Fruit fly (Drosophila melanogaster) whole organism, embryonic: ENCODE results near the gene Spn27A.

Experiments used
- Adf1 ChIP-seq: fragments of 200-800 bp; sonication (Bioruptor generic); IDR thresholded peaks from 2 replicates; pipeline ENCODE4 v1.3.6; 2022; ENCODE audit warnings: missing biosample characterization, missing genetic modification characterization
- Atf6 ChIP-seq: fragments of 200-800 bp; sonication (Bioruptor generic); IDR thresholded peaks from 2 replicates; pipeline ENCODE4 v1.3.6; 2022; ENCODE audit warnings: missing biosample characterization, missing genetic modification characterization
- B-H2 ChIP-seq: fragments of 200-800 bp; sonication (Bioruptor generic); optimal IDR thresholded peaks from 2 replicates; lab custom pipeline; 2018; ENCODE audit warnings: missing biosample characterization, mild to moderate bottlenecking, missing genetic modification characterization
- CG10321 ChIP-seq: fragments of 200-800 bp; sonication (Bioruptor generic); IDR thresholded peaks from 2 replicates; pipeline ENCODE4 v1.3.6; 2022; ENCODE audit warnings: missing biosample characterization, missing genetic modification characterization
- CG10565 ChIP-seq: fragments of 200-800 bp; sonication (Bioruptor generic); optimal IDR thresholded peaks from 3 replicates; lab custom pipeline; 2016; ENCODE audit warnings: missing biosample characterization, mild to moderate bottlenecking, missing genetic modification characterization
- CG10654 ChIP-seq: fragments of 200-800 bp; sonication (Bioruptor generic); optimal IDR thresholded peaks from 2 replicates; lab custom pipeline; 2016; ENCODE audit warnings: missing biosample characterization, missing genetic modification characterization
- CG11560 ChIP-seq: fragments of 200-800 bp; sonication (Bioruptor generic); IDR thresholded peaks from 3 replicates; pipeline ENCODE4 v1.3.6; 2022; ENCODE audit warnings: missing biosample characterization, missing genetic modification characterization
- CG12236 ChIP-seq: fragments of 200-800 bp; sonication (Bioruptor generic); optimal IDR thresholded peaks from 2 replicates; lab custom pipeline; 2016; ENCODE audit warnings: missing biosample characterization, missing genetic modification characterization
- CG12659 ChIP-seq: fragments of 200-800 bp; sonication (Bioruptor generic); optimal IDR thresholded peaks from 3 replicates; lab custom pipeline; 2017; ENCODE audit warnings: mild to moderate bottlenecking, missing biosample characterization, missing genetic modification reagents, missing genetic modification characterization
- CG13894 ChIP-seq: fragments of 200-800 bp; sonication (Bioruptor generic); optimal IDR thresholded peaks from 3 replicates; lab custom pipeline; 2018; ENCODE audit warnings: missing biosample characterization, mild to moderate bottlenecking, missing genetic modification characterization, moderate library complexity
- CG15073 ChIP-seq: fragments of 200-800 bp; sonication (Bioruptor generic); optimal IDR thresholded peaks from 2 replicates; lab custom pipeline; 2016; ENCODE audit warnings: missing biosample characterization, missing genetic modification characterization
- CG15269 ChIP-seq: fragments of 200-800 bp; sonication (Bioruptor generic); optimal IDR thresholded peaks from 2 replicates; lab custom pipeline; 2018; ENCODE audit warnings: missing biosample characterization, mild to moderate bottlenecking, missing genetic modification characterization, moderate library complexity
- CG1647 ChIP-seq: fragments of 200-800 bp; sonication (Bioruptor generic); optimal IDR thresholded peaks from 3 replicates; lab custom pipeline; 2016; ENCODE audit warnings: missing biosample characterization, missing genetic modification characterization
- CG16863 ChIP-seq: fragments of 200-800 bp; sonication (Bioruptor generic); optimal IDR thresholded peaks from 3 replicates; lab custom pipeline; 2016; ENCODE audit warnings: missing biosample characterization, missing genetic modification characterization
- CG31388 ChIP-seq: fragments of 200-800 bp; sonication (Bioruptor generic); optimal IDR thresholded peaks from 2 replicates; lab custom pipeline; 2016; ENCODE audit warnings: missing biosample characterization, missing genetic modification characterization
- CG3407 ChIP-seq: fragments of 200-800 bp; sonication (Bioruptor generic); optimal IDR thresholded peaks from 2 replicates; lab custom pipeline; 2018; ENCODE audit warnings: missing biosample characterization, mild to moderate bottlenecking, missing genetic modification characterization
- CG5953 ChIP-seq: fragments of 200-800 bp; sonication (Bioruptor generic); IDR thresholded peaks from 2 replicates; pipeline ENCODE4 v1.3.6; 2022; ENCODE audit warnings: missing biosample characterization, missing genetic modification characterization
- CG6689 ChIP-seq: fragments of 200-800 bp; sonication (Bioruptor generic); IDR thresholded peaks from 2 replicates; pipeline ENCODE4 v1.3.6; 2022; ENCODE audit warnings: missing biosample characterization, missing genetic modification characterization
- CG7271 ChIP-seq: fragments of 200-800 bp; sonication (Bioruptor generic); optimal IDR thresholded peaks from 2 replicates; lab custom pipeline; 2018; ENCODE audit warnings: missing biosample characterization, mild to moderate bottlenecking, missing genetic modification characterization, moderate library complexity
- CG7357 ChIP-seq: fragments of 200-800 bp; sonication (Bioruptor generic); IDR thresholded peaks from 3 replicates; pipeline ENCODE4 v1.3.6; 2022; ENCODE audit warnings: missing biosample characterization, missing genetic modification characterization
- CG8281 ChIP-seq: fragments of 200-800 bp; sonication (Bioruptor generic); optimal IDR thresholded peaks from 2 replicates; lab custom pipeline; 2018; ENCODE audit warnings: missing biosample characterization, mild to moderate bottlenecking, missing genetic modification characterization, moderate library complexity
- CG9817 ChIP-seq: fragments of 200-800 bp; sonication (Bioruptor generic); optimal IDR thresholded peaks from 2 replicates; lab custom pipeline; 2018; ENCODE audit warnings: missing biosample characterization, mild to moderate bottlenecking, missing genetic modification characterization, moderate library complexity
- CG9876 ChIP-seq: fragments of 200-800 bp; sonication (Bioruptor generic); optimal IDR thresholded peaks from 2 replicates; lab custom pipeline; 2016; ENCODE audit warnings: missing biosample characterization, missing genetic modification characterization
- Dbx ChIP-seq: fragments of 200-800 bp; sonication (Bioruptor generic); IDR thresholded peaks from 3 replicates; pipeline ENCODE4 v1.3.6; 2022; ENCODE audit warnings: missing biosample characterization, missing genetic modification characterization
- Dp ChIP-seq: fragments of 200-800 bp; sonication (Bioruptor generic); optimal IDR thresholded peaks from 2 replicates; lab custom pipeline; 2018; ENCODE audit warnings: missing biosample characterization, mild to moderate bottlenecking, missing genetic modification characterization, moderate library complexity
- E2f2 ChIP-seq: fragments of 200-800 bp; sonication (Bioruptor generic); IDR thresholded peaks from 2 replicates; pipeline ENCODE4 v1.3.6; 2022; ENCODE audit warnings: missing biosample characterization, missing genetic modification characterization
- Eip74EF ChIP-seq, 2 experiments: fragments of 200-800 bp in 1 of 2; fragments of >200 bp in 1 of 2; sonication (Bioruptor generic) in 1 of 2; optimal IDR thresholded peaks; 2 replicates each; lab custom pipeline; 2017 to 2019; ENCODE audit warnings: missing biosample characterization in 2 of 2, missing genetic modification characterization in 2 of 2, mild to moderate bottlenecking in 1 of 2, moderate library complexity in 1 of 2
- Mes4 ChIP-seq: fragments of 200-800 bp; sonication (Bioruptor generic); optimal IDR thresholded peaks from 2 replicates; lab custom pipeline; 2016; ENCODE audit warnings: missing biosample characterization, missing genetic modification characterization
- NfI ChIP-seq: fragments of 200-800 bp; sonication (Bioruptor generic); optimal IDR thresholded peaks from 3 replicates; lab custom pipeline; 2018; ENCODE audit warnings: missing biosample characterization, mild to moderate bottlenecking, missing genetic modification characterization, moderate library complexity
- corto ChIP-seq: fragments of 200-800 bp; sonication (Bioruptor generic); optimal IDR thresholded peaks from 2 replicates; lab custom pipeline; 2016; ENCODE audit warnings: missing biosample characterization, mild to moderate bottlenecking, missing genetic modification characterization, moderate library complexity
- cwo ChIP-seq: fragments of 200-800 bp; sonication (Bioruptor generic); optimal IDR thresholded peaks from 3 replicates; lab custom pipeline; 2017; ENCODE audit warnings: missing biosample characterization, missing genetic modification characterization, mild to moderate bottlenecking, moderate library complexity, missing genetic modification reagents
- grn ChIP-seq: fragments of 200-800 bp; sonication (Bioruptor generic); optimal IDR thresholded peaks from 3 replicates; lab custom pipeline; 2017; ENCODE audit warnings: missing biosample characterization, missing genetic modification characterization
- mld ChIP-seq: fragments of 200-800 bp; sonication (Bioruptor generic); IDR thresholded peaks from 3 replicates; pipeline ENCODE4 v1.3.6; 2022; ENCODE audit warnings: missing biosample characterization, missing genetic modification characterization; ENCODE audit not compliant: partially characterized antibody
- oc ChIP-seq: fragments of 200-800 bp; sonication (Bioruptor generic); optimal IDR thresholded peaks from 2 replicates; lab custom pipeline; 2018; ENCODE audit warnings: missing biosample characterization, mild to moderate bottlenecking, missing genetic modification characterization, moderate library complexity
- p53 ChIP-seq: fragments of 200-800 bp; sonication (Bioruptor generic); optimal IDR thresholded peaks from 2 replicates; lab custom pipeline; 2016; ENCODE audit warnings: missing biosample characterization, missing genetic modification characterization
- phol ChIP-seq: fragments of 200-800 bp; sonication (Bioruptor generic); optimal IDR thresholded peaks from 3 replicates; lab custom pipeline; 2018; ENCODE audit warnings: missing biosample characterization, mild to moderate bottlenecking, missing genetic modification characterization, moderate library complexity
- sna ChIP-seq: fragments of 200-800 bp; sonication (Bioruptor generic); IDR thresholded peaks from 2 replicates; pipeline ENCODE4 v1.3.6; 2022; ENCODE audit warnings: missing biosample characterization, missing genetic modification characterization; ENCODE audit not compliant: partially characterized antibody
- stc ChIP-seq: fragments of 200-800 bp; sonication (Bioruptor generic); IDR thresholded peaks from 2 replicates; pipeline ENCODE4 v1.3.6; 2022; ENCODE audit warnings: missing biosample characterization, missing genetic modification characterization
- tll ChIP-seq, 2 experiments: fragments of 200-800 bp in 1 of 2; fragments of >200 bp in 1 of 2; sonication (Bioruptor generic) in 1 of 2; optimal IDR thresholded peaks; 2 replicates each; lab custom pipeline; 2017 to 2019; ENCODE audit warnings: missing biosample characterization in 2 of 2, missing genetic modification characterization in 2 of 2, mild to moderate bottlenecking in 1 of 2, moderate library complexity in 1 of 2
- z ChIP-seq: fragments of 200-800 bp; sonication (Bioruptor generic); IDR thresholded peaks from 3 replicates; pipeline ENCODE4 v1.3.6; 2022; ENCODE audit warnings: missing biosample characterization, missing genetic modification characterization
- zf30C ChIP-seq: fragments of 200-800 bp; sonication (Bioruptor generic); optimal IDR thresholded peaks from 3 replicates; lab custom pipeline; 2018; ENCODE audit warnings: missing biosample characterization, mild to moderate bottlenecking, missing genetic modification characterization

Spn27A gene

DNA sequence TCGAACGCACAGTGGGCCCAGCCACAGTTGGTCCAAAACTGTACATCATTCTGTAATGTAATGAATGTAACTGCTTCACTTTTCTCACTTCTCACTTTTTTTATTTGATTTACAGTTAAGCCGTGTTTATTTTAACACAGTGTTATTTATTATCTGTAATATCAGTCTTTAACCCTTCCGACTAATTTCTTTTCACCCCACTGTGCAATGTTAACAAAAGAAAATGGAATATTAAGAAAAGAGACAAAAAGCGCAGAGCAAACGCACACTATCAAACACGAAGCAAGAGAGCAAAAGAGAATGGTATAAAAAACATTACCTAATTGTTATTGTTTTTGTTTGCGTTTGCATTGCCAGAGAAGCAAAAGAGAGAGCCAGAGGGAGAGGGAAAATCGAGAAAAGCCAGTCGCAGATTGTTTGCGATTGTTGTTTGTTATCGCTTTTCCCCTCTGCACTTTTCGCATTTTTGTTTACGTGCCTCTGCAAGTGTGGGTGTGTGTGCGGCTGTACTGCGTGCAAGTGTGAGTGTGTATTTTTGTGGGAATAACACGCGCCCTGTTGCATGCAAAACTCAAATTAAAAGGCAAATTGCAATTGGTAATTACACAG is 25.9 kb downstream of the Spn27A start (continued):
- TF ChIP-seq CG12236 (peak; percentile 98), CG6689 (peak; percentile 98), Adf1 (peak; percentile 82), Atf6 (GFP tag; lab: Robert Waterston, UW) (peak; percentile 98), E2f2 (GFP tag; lab: Robert Waterston, UW) (peak; percentile 87), tll (GFP tag; optimal IDR thresholded peaks at IDR 0.05; lab: Kevin White, UChicago) (peak in 1 of 2 experiments; percentile 90), zf30C (GFP tag; lab: Kevin White, UChicago) (no peak), CG7271 (tag; lab: Kevin White, UChicago) (peak; percentile 93), CG15269 (tag; lab: Kevin White, UChicago) (peak; percentile 99), stc (GFP tag; lab: Robert Waterston, UW) (peak; percentile 98), B-H2 (peak; percentile 93), CG8281 (tag; lab: Kevin White, UChicago) (peak; percentile 92), CG9817 (peak; percentile 95), p53 (GFP tag; lab: Kevin White, UChicago) (peak; percentile 95), sna (peak; percentile 59; the same call in 1 of the 2 replicates), CG5953 (GFP tag; lab: Robert Waterston, UW) (peak; percentile 98), CG12659 (peak; percentile 98), CG10565 (GFP tag; lab: Kevin White, UChicago) (peak; percentile 95), CG1647 (GFP tag; lab: Kevin White, UChicago) (peak; percentile 97), CG13894 (tag; lab: Kevin White, UChicago) (peak; percentile 90), CG11560 (tag; lab: Robert Waterston, UW) (peak; percentile 84; the same call in 2 of the 3 replicates), cwo (GFP tag; lab: Kevin White, UChicago) (peak; percentile 96), CG15073 (GFP tag; lab: Kevin White, UChicago) (peak; percentile 86), NfI (GFP tag; lab: Kevin White, UChicago) (peak; percentile 98), z (GFP tag; lab: Robert Waterston, UW) (peak; percentile 83), grn (GFP tag; lab: Kevin White, UChicago) (peak; percentile 83), oc (tag; lab: Kevin White, UChicago) (peak; percentile 99), CG10654 (GFP tag; lab: Kevin White, UChicago) (peak; percentile 98), CG7357 (GFP tag; lab: Robert Waterston, UW) (peak; percentile 90), corto (peak; percentile 60), Eip74EF (GFP tag; optimal IDR thresholded peaks at IDR 0.05; lab: Kevin White, UChicago) (peak in 1 of 2 experiments; percentile 99), CG16863 (GFP tag; lab: Kevin White, UChicago) (peak; percentile 98), Dp (GFP tag; lab: Kevin White, UChicago) (peak; percentile 35), CG3407 (peak; percentile 97), Dbx (GFP tag; lab: Robert Waterston, UW) (peak; percentile 95), CG9876 (peak; percentile 96), Mes4 (GFP tag; lab: Kevin White, UChicago) (peak; percentile 99), mld (no peak), CG31388 (GFP tag; lab: Kevin White, UChicago) (peak; percentile 93), phol (tag; lab: Kevin White, UChicago) (peak; percentile 98), CG10321 (GFP tag; lab: Robert Waterston, UW) (peak; percentile 82)
